Worm (Caenorhabditis elegans) whole organism, L2 larva: Measurements from ENCODE around the gene dnj-18.
"Not testable (repeated sequence)": the region's sequence is repeated elsewhere in the genome, so short reads cannot be mapped to it uniquely, and the experiment has no call there.

Experiments
- R02D3.7 ChIP-seq: fragments of 150-350 bp; optimal IDR thresholded peaks from 2 replicates; lab custom pipeline; 2014; ENCODE audit warnings: missing biosample characterization, missing genetic modification characterization
- ZK546.5 ChIP-seq: sonication (generic microtip); optimal IDR thresholded peaks from 2 replicates; lab custom pipeline; 2017; ENCODE audit warnings: missing biosample characterization, missing genetic modification characterization
- ama-1 ChIP-seq: fragments of 150-350 bp; optimal IDR thresholded peaks from 2 replicates; lab custom pipeline; 2018; ENCODE audit warnings: inconsistent platforms
- blmp-1 ChIP-seq: sonication (generic microtip); optimal IDR thresholded peaks from 2 replicates; lab custom pipeline; 2017; ENCODE audit warnings: missing genetic modification characterization, mild to moderate bottlenecking, missing compliant biosample characterization, antibody characterized with exemption, moderate library complexity; ENCODE audit not compliant: insufficient read depth
- lsy-2 ChIP-seq, 2 experiments: fragments of 150-350 bp in 1 of 2; sonication (generic microtip) in 1 of 2; optimal IDR thresholded peaks; 2 replicates each; lab custom pipeline; 2014 to 2017; ENCODE audit warnings: missing biosample characterization in 2 of 2, missing genetic modification characterization in 2 of 2
- nhr-25 ChIP-seq: fragments of 150-350 bp; sonication (generic microtip); optimal IDR thresholded peaks from 3 replicates; lab custom pipeline; 2014; ENCODE audit warnings: missing biosample characterization, missing genetic modification characterization
- peb-1 ChIP-seq: fragments of 150-350 bp; optimal IDR thresholded peaks from 2 replicates; lab custom pipeline; 2014; ENCODE audit warnings: missing biosample characterization, missing genetic modification characterization
- skn-1 ChIP-seq: sonication (generic microtip); optimal IDR thresholded peaks from 2 replicates; lab custom pipeline; 2017; ENCODE audit warnings: missing biosample characterization, missing genetic modification characterization

DNA sequence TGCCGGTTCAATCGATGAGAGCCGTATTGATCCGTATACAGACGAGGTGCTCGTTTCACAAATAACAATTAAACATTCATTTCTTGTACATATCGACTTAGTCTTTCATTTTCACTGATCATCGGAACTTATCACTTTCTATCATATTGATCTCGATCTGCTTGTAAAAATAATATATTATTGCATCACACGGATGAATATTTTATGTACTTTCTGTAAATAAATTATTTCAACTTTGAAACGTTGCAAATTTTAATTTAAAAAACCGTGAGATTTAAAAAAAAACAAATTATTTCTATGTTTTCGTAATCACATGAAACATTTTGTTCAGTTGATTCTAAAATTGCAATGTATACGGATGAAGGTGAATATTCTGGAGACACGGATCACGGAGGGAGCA is 44.7 kb downstream of the dnj-18 start, which contains the start of gene twk-6:
- not testable (repeated sequence) for TF ChIP-seq ama-1 (lab: Kevin White, UChicago); peb-1 (tag; lab: Kevin White, UChicago); blmp-1 (tag; lab: Kevin White, UChicago); ZK546.5 (tag; lab: Kevin White, UChicago); lsy-2 (tag; optimal IDR thresholded peaks at IDR 0.05; lab: Kevin White, UChicago); nhr-25 (tag; lab: Kevin White, UChicago); skn-1 (tag; lab: Kevin White, UChicago); R02D3.7 (tag; lab: Kevin White, UChicago)
